Worm (Caenorhabditis elegans): ENCODE results near the gene C49C3.11.

DNA sequence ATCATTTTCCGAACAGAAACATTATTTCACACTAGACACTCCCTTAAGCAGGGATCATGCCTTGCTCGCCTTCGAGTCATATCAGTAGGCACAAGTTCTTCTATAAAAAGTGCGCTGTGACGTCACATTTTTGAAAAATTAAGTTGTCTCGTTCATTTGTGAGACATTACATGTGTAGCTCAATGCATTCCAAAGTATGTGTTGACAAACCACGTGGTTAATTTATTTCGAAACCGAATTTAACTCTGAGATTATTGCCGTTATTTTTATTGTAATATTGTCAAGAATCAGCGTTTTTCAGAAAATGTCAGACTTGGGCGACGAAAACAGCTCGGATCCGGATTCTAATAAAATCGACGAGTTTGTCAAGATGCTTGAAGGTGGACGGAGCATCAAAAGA lies 49.1 kb upstream of the C49C3.11 start, which contains the start of gene T28F3.5:
- TF ChIP-seq W03F9.2 (tag; optimal IDR thresholded peaks at IDR 0.05) (no peak), him-1 (tag; optimal IDR thresholded peaks at IDR 0.05) (no peak)
